Fruit fly (Drosophila melanogaster): Measurements from ENCODE around the gene CG7518.

CG7518 gene

dm6 chr3R:13012351-13012750, 14.5 kb downstream of the CG7518 start (continued):
- TF ChIP-seq CG3919 (GFP tag; optimal IDR thresholded peaks at IDR 0.05): peak; percentile 72
- TF ChIP-seq Ets21C (GFP tag; optimal IDR thresholded peaks at IDR 0.05): peak; percentile 67
- peak; percentile 67 for TF ChIP-seq CG10669 (GFP tag; optimal IDR thresholded peaks at IDR 0.05)
- TF ChIP-seq Eip78C (GFP tag): peak; percentile 92
- TF ChIP-seq CG8119 (GFP tag; IDR thresholded peaks at IDR 0.05): peak; percentile 73; the same call in 2 of the 3 replicates
- peak; percentile 63 for TF ChIP-seq CG8319 (GFP tag; optimal IDR thresholded peaks at IDR 0.05)
- TF ChIP-seq fd59A (GFP tag; optimal IDR thresholded peaks at IDR 0.05): peak; percentile 33
- peak; percentile 63 for TF ChIP-seq Ets96B (tag; optimal IDR thresholded peaks at IDR 0.05)
- TF ChIP-seq Sox15 (GFP tag; optimal IDR thresholded peaks at IDR 0.05): peak; percentile 73
- peak; percentile 58 for TF ChIP-seq Eip75B (GFP tag; optimal IDR thresholded peaks at IDR 0.05)
- peak; percentile 87 for TF ChIP-seq svp (GFP tag)
- peak; percentile 48 for TF ChIP-seq dsx (GFP tag; optimal IDR thresholded peaks at IDR 0.05; ENCODE audit: poor library complexity, severe bottlenecking)
- TF ChIP-seq spab (GFP tag; optimal IDR thresholded peaks at IDR 0.05): peak; percentile 47
- TF ChIP-seq CG7368 (GFP tag; optimal IDR thresholded peaks at IDR 0.05): peak; percentile 74
- peak; percentile 62 for TF ChIP-seq CG8632 (GFP tag; optimal IDR thresholded peaks at IDR 0.05)
- no peak for TF ChIP-seq Hr38 (GFP tag; optimal IDR thresholded peaks at IDR 0.05)
- peak; percentile 75 for TF ChIP-seq Hr39 (GFP tag; optimal IDR thresholded peaks at IDR 0.05)
- peak; percentile 65 for TF ChIP-seq CG11902 (GFP tag; optimal IDR thresholded peaks at IDR 0.05)
- TF ChIP-seq Sox102F (GFP tag; optimal IDR thresholded peaks at IDR 0.05): peak; percentile 71
- peak; percentile 72 for TF ChIP-seq CG10631 (GFP tag; optimal IDR thresholded peaks at IDR 0.05)

dm6 chr3R:13012990-13013389, 15.1 kb downstream of the CG7518 start:
- TF ChIP-seq CG6163 (GFP tag; IDR thresholded peaks at IDR 0.05): peak; percentile 59
- TF ChIP-seq OdsH (GFP tag; optimal IDR thresholded peaks at IDR 0.05): no peak

- TF ChIP-seq eg (GFP tag; IDR thresholded peaks at IDR 0.05): peak; percentile 54
- TF ChIP-seq Hr4 (GFP tag; optimal IDR thresholded peaks at IDR 0.05): peak; percentile 43
- peak; percentile 51 for TF ChIP-seq CG15336 (GFP tag; IDR thresholded peaks at IDR 0.05)
- TF ChIP-seq CG11294 (GFP tag; IDR thresholded peaks at IDR 0.05): peak; percentile 45; the same call in 1 of the 2 replicates
- no peak for TF ChIP-seq OdsH (GFP tag; optimal IDR thresholded peaks at IDR 0.05)
- peak; percentile 55 for TF ChIP-seq CG32006 (GFP tag; optimal IDR thresholded peaks at IDR 0.05)
- TF ChIP-seq CG6163 (GFP tag; IDR thresholded peaks at IDR 0.05): peak; percentile 41; the same call in 2 of the 3 replicates
- TF ChIP-seq CG3919 (GFP tag; optimal IDR thresholded peaks at IDR 0.05): no peak
- 0 out of 3 replicates have a peak, but pooled peaks have one; percentile 18 for TF ChIP-seq CG8119 (GFP tag; IDR thresholded peaks at IDR 0.05)
Observed at dm6 chr3R:13014168-13014881, 16.4 kb downstream of the CG7518 start.

dm6 chr3R:13015402-13015801, 17.5 kb downstream of the CG7518 start:
- no peak for TF ChIP-seq Hr38 (GFP tag; optimal IDR thresholded peaks at IDR 0.05)
- TF ChIP-seq CG6854 (GFP tag; optimal IDR thresholded peaks at IDR 0.05): peak; percentile 4
- TF ChIP-seq eg (GFP tag; IDR thresholded peaks at IDR 0.05): 0 out of 3 replicates have a peak, but pooled peaks have one; percentile 23
- TF ChIP-seq CG7368 (GFP tag; optimal IDR thresholded peaks at IDR 0.05): no peak
- peak; percentile 3 for TF ChIP-seq Sox14 (GFP tag; optimal IDR thresholded peaks at IDR 0.05)
- TF ChIP-seq Blimp-1 (GFP tag; optimal IDR thresholded peaks at IDR 0.05): peak; percentile 84
- TF ChIP-seq CG9139 (GFP tag; optimal IDR thresholded peaks at IDR 0.05): no peak
